Worm (Caenorhabditis elegans): ENCODE results near the gene C50D2.7.

- TF ChIP-seq ets-7 (tag; optimal IDR thresholded peaks at IDR 0.05): no peak
- no peak for TF ChIP-seq hmbx-1 (tag; optimal IDR thresholded peaks at IDR 0.05)
- TF ChIP-seq scrt-1 (GFP tag; IDR thresholded peaks at IDR 0.05): no peak
- TF ChIP-seq ama-1 (optimal IDR thresholded peaks at IDR 0.05): no peak
- TF ChIP-seq flt-1 (GFP tag; IDR thresholded peaks at IDR 0.05): no peak
- no peak for TF ChIP-seq aly-1 (tag; optimal IDR thresholded peaks at IDR 0.05)
These were observed 34.7 kb upstream of the C50D2.7 start for ce11 chrII:129770-130169.

Measured in whole organism, early embryonic.